Fruit fly (Drosophila melanogaster): ENCODE data around the gene CG13982.

DNA sequence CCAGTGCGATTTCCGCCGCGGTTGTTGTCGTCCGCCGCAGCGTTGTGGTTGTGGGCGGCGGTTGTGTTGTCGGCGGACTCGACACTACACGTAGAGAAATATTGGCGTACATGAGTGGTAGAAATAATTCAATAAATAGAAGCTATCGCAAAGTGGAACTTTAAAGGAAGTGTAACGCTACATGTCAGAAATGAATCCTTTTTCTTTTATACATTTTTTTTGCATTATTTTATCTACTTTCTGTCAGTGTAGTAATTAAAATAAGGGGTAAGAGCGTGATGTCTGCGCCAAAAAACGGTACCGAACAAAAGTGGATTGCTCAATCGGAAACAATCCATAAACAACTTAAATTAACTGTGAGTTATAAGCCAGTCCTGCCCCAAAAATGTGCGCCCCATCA is 32.9 kb upstream of the CG13982 start:
- TF ChIP-seq tai (GFP tag; optimal IDR thresholded peaks at IDR 0.05) (no peak), Hnf4 (GFP tag; optimal IDR thresholded peaks at IDR 0.05) (no peak), psq (GFP tag; optimal IDR thresholded peaks at IDR 0.05) (no peak), jim (GFP tag; optimal IDR thresholded peaks at IDR 0.05) (no peak), Vsx2 (GFP tag; optimal IDR thresholded peaks at IDR 0.05; ENCODE audit: partially characterized antibody) (no peak), usp (GFP tag; optimal IDR thresholded peaks at IDR 0.05) (no peak), Dif (GFP tag; optimal IDR thresholded peaks at IDR 0.05; ENCODE audit: partially characterized antibody) (no peak)

Data from whole organism, wandering third instar larva.